Fruit fly (Drosophila melanogaster) whole organism, embryonic: Measurements from ENCODE around the gene Ltn1.
A peak's percentile ranks its signal among the peaks of the same experiment; 100 is the strongest.

Source experiments
- Adf1 ChIP-seq: fragments of 200-800 bp; sonication (Bioruptor generic); IDR thresholded peaks from 2 replicates; pipeline ENCODE4 v1.3.6; 2022; ENCODE audit warnings: missing biosample characterization, missing genetic modification characterization
- Asciz ChIP-seq: fragments of 200-800 bp; sonication (Bioruptor generic); optimal IDR thresholded peaks from 2 replicates; lab custom pipeline; 2017; ENCODE audit warnings: missing biosample characterization, mild to moderate bottlenecking, missing genetic modification characterization, missing genetic modification reagents
- B-H2 ChIP-seq: fragments of 200-800 bp; sonication (Bioruptor generic); optimal IDR thresholded peaks from 2 replicates; lab custom pipeline; 2018; ENCODE audit warnings: missing biosample characterization, mild to moderate bottlenecking, missing genetic modification characterization
- BEAF-32 ChIP-seq: fragments of 200-800 bp; sonication (Bioruptor generic); optimal IDR thresholded peaks from 3 replicates; lab custom pipeline; 2017; ENCODE audit warnings: missing biosample characterization, missing genetic modification characterization, mild to moderate bottlenecking, moderate library complexity, missing genetic modification reagents
- Bdp1 ChIP-seq: fragments of 200-800 bp; sonication (Bioruptor generic); optimal IDR thresholded peaks from 3 replicates; lab custom pipeline; 2016; ENCODE audit warnings: missing biosample characterization, missing genetic modification characterization
- CG10274 ChIP-seq: fragments of 200-800 bp; sonication (Bioruptor generic); optimal IDR thresholded peaks from 3 replicates; lab custom pipeline; 2017; ENCODE audit warnings: missing biosample characterization, mild to moderate bottlenecking, missing genetic modification characterization
- CG12104 ChIP-seq: fragments of 200-800 bp; sonication (Bioruptor generic); optimal IDR thresholded peaks from 3 replicates; lab custom pipeline; 2016; ENCODE audit warnings: missing biosample characterization, missing genetic modification characterization
- CG12219 ChIP-seq: fragments of 200-800 bp; sonication (Bioruptor generic); optimal IDR thresholded peaks from 3 replicates; lab custom pipeline; 2018; ENCODE audit warnings: missing biosample characterization, mild to moderate bottlenecking, missing genetic modification characterization
- CG12769 ChIP-seq: fragments of 200-800 bp; sonication (Bioruptor generic); optimal IDR thresholded peaks from 2 replicates; lab custom pipeline; 2019; ENCODE audit warnings: missing biosample characterization, mild to moderate bottlenecking, missing genetic modification characterization, moderate library complexity
- CG13287 ChIP-seq: fragments of 200-800 bp; sonication (Bioruptor generic); IDR thresholded peaks from 2 replicates; pipeline ENCODE4 v1.3.6; 2022; ENCODE audit warnings: missing biosample characterization, missing genetic modification characterization; ENCODE audit not compliant: partially characterized antibody
- CG14441 ChIP-seq: fragments of 200-800 bp; sonication (Bioruptor generic); IDR thresholded peaks from 2 replicates; pipeline ENCODE4 v1.3.6; 2022; ENCODE audit warnings: missing biosample characterization, missing genetic modification characterization
- CG15514 ChIP-seq: fragments of 200-800 bp; sonication (Bioruptor generic); optimal IDR thresholded peaks from 3 replicates; lab custom pipeline; 2017; ENCODE audit warnings: missing biosample characterization, missing genetic modification characterization, mild to moderate bottlenecking, moderate library complexity, missing genetic modification reagents
- CG1647 ChIP-seq: fragments of 200-800 bp; sonication (Bioruptor generic); optimal IDR thresholded peaks from 3 replicates; lab custom pipeline; 2016; ENCODE audit warnings: missing biosample characterization, missing genetic modification characterization
- CG2129 ChIP-seq: fragments of 200-800 bp; sonication (Bioruptor generic); IDR thresholded peaks from 2 replicates; pipeline ENCODE4 v1.3.6; 2022; ENCODE audit warnings: missing biosample characterization, missing genetic modification characterization; ENCODE audit not compliant: partially characterized antibody
- CG33213 ChIP-seq: fragments of 200-800 bp; sonication (Bioruptor generic); optimal IDR thresholded peaks from 3 replicates; lab custom pipeline; 2016; ENCODE audit warnings: missing biosample characterization, missing genetic modification characterization
- CG6272 ChIP-seq: fragments of 200-800 bp; sonication (Bioruptor generic); IDR thresholded peaks from 2 replicates; pipeline ENCODE4 v1.3.6; 2022; ENCODE audit warnings: missing biosample characterization, missing genetic modification characterization
- CG6654 ChIP-seq: fragments of 200-800 bp; sonication (Bioruptor generic); optimal IDR thresholded peaks from 2 replicates; lab custom pipeline; 2017; ENCODE audit warnings: missing biosample characterization, mild to moderate bottlenecking, missing genetic modification characterization
- CG7271 ChIP-seq: fragments of 200-800 bp; sonication (Bioruptor generic); optimal IDR thresholded peaks from 2 replicates; lab custom pipeline; 2018; ENCODE audit warnings: missing biosample characterization, mild to moderate bottlenecking, missing genetic modification characterization, moderate library complexity
- CG8478 ChIP-seq: fragments of >200 bp; optimal IDR thresholded peaks from 2 replicates; lab custom pipeline; 2018
- Dek ChIP-seq: fragments of 200-800 bp; sonication (Bioruptor generic); optimal IDR thresholded peaks from 3 replicates; lab custom pipeline; 2019; ENCODE audit warnings: missing biosample characterization, mild to moderate bottlenecking, missing genetic modification characterization, moderate library complexity
- GATAe ChIP-seq: fragments of 200-800 bp; sonication (Bioruptor generic); conservative IDR thresholded peaks from 2 replicates; pipeline ENCODE4 v1.3.6; 2022; ENCODE audit warnings: missing biosample characterization, missing genetic modification characterization
- Hr39 ChIP-seq: fragments of >200 bp; optimal IDR thresholded peaks from 2 replicates; lab custom pipeline; 2017
- MBD-R2 ChIP-seq: fragments of 200-800 bp; sonication (Bioruptor generic); IDR thresholded peaks from 2 replicates; pipeline ENCODE4 v1.3.6; 2022; ENCODE audit warnings: missing biosample characterization, missing genetic modification characterization
- Mes4 ChIP-seq: fragments of 200-800 bp; sonication (Bioruptor generic); optimal IDR thresholded peaks from 2 replicates; lab custom pipeline; 2016; ENCODE audit warnings: missing biosample characterization, missing genetic modification characterization
- Nf-YA ChIP-seq: fragments of 200-800 bp; sonication (Bioruptor generic); IDR thresholded peaks from 2 replicates; pipeline ENCODE4 v1.3.6; 2022; ENCODE audit warnings: missing biosample characterization, missing genetic modification characterization
- Rfx ChIP-seq: fragments of 200-800 bp; sonication (Bioruptor generic); IDR thresholded peaks from 2 replicates; pipeline ENCODE4 v1.3.6; 2022; ENCODE audit warnings: missing biosample characterization, missing genetic modification characterization
- Spps ChIP-seq: fragments of 200-800 bp; sonication (Bioruptor generic); optimal IDR thresholded peaks from 2 replicates; lab custom pipeline; 2018; ENCODE audit warnings: missing biosample characterization, mild to moderate bottlenecking, missing genetic modification characterization
- Sry-β ChIP-seq: fragments of 200-800 bp; sonication (Bioruptor generic); optimal IDR thresholded peaks from 2 replicates; lab custom pipeline; 2018; ENCODE audit warnings: missing biosample characterization, mild to moderate bottlenecking, missing genetic modification characterization, moderate library complexity
- Usf ChIP-seq: fragments of 200-800 bp; sonication (Bioruptor generic); optimal IDR thresholded peaks from 2 replicates; lab custom pipeline; 2017; ENCODE audit warnings: missing genotype, missing biosample characterization, missing genetic modification characterization
- aop ChIP-seq: fragments of 200-800 bp; sonication (Bioruptor generic); IDR thresholded peaks from 2 replicates; pipeline ENCODE4 v1.3.6; 2022; ENCODE audit warnings: missing biosample characterization, missing genetic modification characterization
- chm ChIP-seq: fragments of 200-800 bp; sonication (Bioruptor generic); IDR thresholded peaks from 2 replicates; pipeline ENCODE4 v1.3.6; 2022; ENCODE audit warnings: missing biosample characterization, missing genetic modification characterization
- crc ChIP-seq: fragments of 200-800 bp; sonication (Bioruptor generic); optimal IDR thresholded peaks from 2 replicates; lab custom pipeline; 2016; ENCODE audit warnings: missing biosample characterization, missing genetic modification characterization
- crp ChIP-seq, 2 experiments: fragments of 200-800 bp; sonication (Bioruptor generic); optimal IDR thresholded peaks; 2 replicates in 1 of 2; 3 replicates in 1 of 2; lab custom pipeline; 2017; ENCODE audit warnings: missing biosample characterization in 2 of 2, missing genetic modification characterization in 2 of 2, mild to moderate bottlenecking in 1 of 2, moderate library complexity in 1 of 2
- ems ChIP-seq: fragments of 200-800 bp; sonication (Bioruptor generic); optimal IDR thresholded peaks from 3 replicates; lab custom pipeline; 2016; ENCODE audit warnings: missing biosample characterization, missing genetic modification characterization
- fd3F ChIP-seq: fragments of 200-800 bp; sonication (Bioruptor generic); optimal IDR thresholded peaks from 2 replicates; lab custom pipeline; 2018; ENCODE audit warnings: missing biosample characterization, mild to moderate bottlenecking, missing genetic modification characterization, moderate library complexity
- fd64A ChIP-seq: fragments of 200-800 bp; sonication (Bioruptor generic); optimal IDR thresholded peaks from 3 replicates; lab custom pipeline; 2018; ENCODE audit warnings: missing biosample characterization, mild to moderate bottlenecking, missing genetic modification characterization
- ftz-f1 ChIP-seq: fragments of 200-800 bp; sonication (Bioruptor generic); optimal IDR thresholded peaks from 2 replicates; lab custom pipeline; 2016; ENCODE audit warnings: missing biosample characterization, missing genetic modification characterization
- hkb ChIP-seq, 2 experiments: fragments of 200-800 bp in 1 of 2; fragments of >200 bp in 1 of 2; sonication (Bioruptor generic) in 1 of 2; IDR thresholded peaks in 1 of 2; optimal IDR thresholded peaks in 1 of 2; 2 replicates each; pipeline versions ENCODE4 v1.3.6 to Lab custom; 2017 to 2022; ENCODE audit warnings: missing biosample characterization in 1 of 2, missing genetic modification characterization in 1 of 2
- insv ChIP-seq, 2 experiments: fragments of 200-800 bp; sonication (Bioruptor generic); optimal IDR thresholded peaks; 3 replicates each; lab custom pipeline; 2016 to 2018; ENCODE audit warnings: missing biosample characterization in 2 of 2, missing genetic modification characterization in 2 of 2
- nau ChIP-seq: fragments of 200-800 bp; sonication (Bioruptor generic); optimal IDR thresholded peaks from 3 replicates; lab custom pipeline; 2017; ENCODE audit warnings: missing biosample characterization, mild to moderate bottlenecking, missing genetic modification characterization, missing genetic modification reagents
- otp ChIP-seq: fragments of 200-800 bp; sonication (Bioruptor generic); IDR thresholded peaks from 3 replicates; pipeline ENCODE4, ENCODE4 v1.3.6; 2022; ENCODE audit warnings: missing biosample characterization, missing genetic modification characterization
- pfk ChIP-seq: fragments of 200-800 bp; sonication (Bioruptor generic); optimal IDR thresholded peaks from 2 replicates; lab custom pipeline; 2018; ENCODE audit warnings: missing biosample characterization, mild to moderate bottlenecking, missing genetic modification characterization, moderate library complexity
- phol ChIP-seq: fragments of 200-800 bp; sonication (Bioruptor generic); optimal IDR thresholded peaks from 3 replicates; lab custom pipeline; 2018; ENCODE audit warnings: missing biosample characterization, mild to moderate bottlenecking, missing genetic modification characterization, moderate library complexity
- prd ChIP-seq, 3 experiments: fragments of >200 bp in 2 of 3; fragments of 200-800 bp in 1 of 3; sonication (Bioruptor generic) in 1 of 3; optimal IDR thresholded peaks in 2 of 3; IDR thresholded peaks in 1 of 3; 2 replicates in 2 of 3; 3 replicates in 1 of 3; pipeline versions ENCODE4 v1.3.6 to Lab custom; 2017 to 2022; ENCODE audit warnings: missing biosample characterization in 1 of 3, missing genetic modification characterization in 1 of 3
- tll ChIP-seq, 2 experiments: fragments of 200-800 bp in 1 of 2; fragments of >200 bp in 1 of 2; sonication (Bioruptor generic) in 1 of 2; optimal IDR thresholded peaks; 2 replicates each; lab custom pipeline; 2017 to 2019; ENCODE audit warnings: missing biosample characterization in 2 of 2, missing genetic modification characterization in 2 of 2, mild to moderate bottlenecking in 1 of 2, moderate library complexity in 1 of 2
- trh ChIP-seq: fragments of 200-800 bp; sonication (Bioruptor generic); optimal IDR thresholded peaks from 2 replicates; lab custom pipeline; 2016; ENCODE audit warnings: missing biosample characterization, missing genetic modification characterization
- ttk ChIP-seq: fragments of 200-800 bp; sonication (Bioruptor generic); IDR thresholded peaks from 2 replicates; pipeline ENCODE4 v2.1.2; 2022; ENCODE audit warnings: missing biosample characterization, missing genetic modification characterization
- unc-4 ChIP-seq: fragments of 200-800 bp; sonication (Bioruptor generic); IDR thresholded peaks from 2 replicates; pipeline ENCODE4 v1.3.6; 2022; ENCODE audit warnings: missing biosample characterization, missing genetic modification characterization; ENCODE audit not compliant: partially characterized antibody
- vvl ChIP-seq: fragments of 200-800 bp; sonication (Bioruptor generic); IDR thresholded peaks from 2 replicates; pipeline ENCODE4 v1.3.6; 2022; ENCODE audit warnings: missing biosample characterization, missing genetic modification characterization
- z ChIP-seq: fragments of 200-800 bp; sonication (Bioruptor generic); IDR thresholded peaks from 3 replicates; pipeline ENCODE4 v1.3.6; 2022; ENCODE audit warnings: missing biosample characterization, missing genetic modification characterization

Ltn1 gene

dm6 chr3L:19585979-19586378 lies 33.9 kb upstream of the Ltn1 start, which contains the start of the genes CG9231 and CG9330 (continued):
- TF ChIP-seq CG10274 (no peak), aop (GFP tag; lab: Robert Waterston, UW) (no peak), CG12104 (GFP tag; lab: Kevin White, UChicago) (no peak), crp (GFP tag; optimal IDR thresholded peaks at IDR 0.05; lab: Kevin White, UChicago) (peak; percentile 39 to 88), Spps (tag; lab: Kevin White, UChicago) (no peak), fd64A (GFP tag; lab: Kevin White, UChicago) (no peak), GATAe (no peak), CG33213 (GFP tag; lab: Kevin White, UChicago) (peak; percentile 34), prd (optimal IDR thresholded peaks at IDR 0.05; lab: Kevin White, UChicago) (no peak), prd (GFP tag; IDR thresholded peaks at IDR 0.05; lab: Robert Waterston, UW) (no peak), CG1647 (GFP tag; lab: Kevin White, UChicago) (no peak), CG14441 (GFP tag; lab: Robert Waterston, UW) (no peak), fd3F (GFP tag; lab: Kevin White, UChicago) (no peak), ems (GFP tag; lab: Kevin White, UChicago) (peak; percentile 9), chm (no peak), otp (GFP tag; lab: Robert Waterston, UW) (no peak), Mes4 (GFP tag; lab: Kevin White, UChicago) (no peak), CG8478 (lab: Kevin White, UChicago) (no peak), CG13287 (GFP tag; lab: Robert Waterston, UW) (peak; percentile 58), phol (peak; percentile 44), crc (GFP tag; lab: Kevin White, UChicago) (no peak), MBD-R2 (GFP tag; lab: Robert Waterston, UW) (peak; percentile 60), Asciz (peak; percentile 10), Usf (GFP tag; lab: Kevin White, UChicago) (no peak), CG12219 (GFP tag; lab: Kevin White, UChicago) (no peak), CG7271 (no peak), BEAF-32 (peak; percentile 48), Bdp1 (GFP tag; lab: Kevin White, UChicago) (no peak), pfk (GFP tag; lab: Kevin White, UChicago) (no peak), Rfx (GFP tag; lab: Robert Waterston, UW) (no peak; the same call in 1 of the 2 replicates), Adf1 (no peak), tll (GFP tag; optimal IDR thresholded peaks at IDR 0.05; lab: Kevin White, UChicago) (peak in 1 of 2 experiments; percentile 77), CG6654 (GFP tag; lab: Kevin White, UChicago) (no peak), Nf-YA (GFP tag; lab: Robert Waterston, UW) (no peak), CG2129 (GFP tag; lab: Robert Waterston, UW) (no peak), Dek (tag; lab: Kevin White, UChicago) (no peak), z (GFP tag; lab: Robert Waterston, UW) (no peak), hkb (optimal IDR thresholded peaks at IDR 0.05; lab: Kevin White, UChicago) (no peak), hkb (GFP tag; IDR thresholded peaks at IDR 0.05; lab: Robert Waterston, UW) (no peak; the same call in 1 of the 2 replicates), CG6272 (GFP tag; lab: Robert Waterston, UW) (no peak), trh (GFP tag; lab: Kevin White, UChicago) (no peak), ftz-f1 (GFP tag; lab: Kevin White, UChicago) (peak; percentile 57), CG12769 (tag; lab: Kevin White, UChicago) (peak; percentile 51), CG15514 (GFP tag; lab: Kevin White, UChicago) (peak; percentile 50), nau (GFP tag; lab: Kevin White, UChicago) (no peak), vvl (GFP tag; lab: Robert Waterston, UW) (peak; percentile 50), B-H2 (no peak), insv (GFP tag; optimal IDR thresholded peaks at IDR 0.05; lab: Kevin White, UChicago) (peak in 1 of 2 experiments; percentile 46), Sry-β (GFP tag; lab: Kevin White, UChicago) (no peak), ttk (GFP tag; lab: Robert Waterston, UW) (no peak), unc-4 (GFP tag; lab: Robert Waterston, UW) (0 out of 2 replicates have a peak, but pooled peaks have one; percentile 53), Hr39 (lab: Kevin White, UChicago) (no peak)
